Fruit fly (Drosophila melanogaster) S2 (cell line): ENCODE results near the gene CG17660.

Source experiments
- CG8478 ChIP-seq: fragments of >200 bp; optimal IDR thresholded peaks from 2 replicates; lab custom pipeline; 2018
- CTCF ChIP-seq, 2 experiments: fragments of >200 bp; optimal IDR thresholded peaks; 2 replicates each; lab custom pipeline; 2018

dm6 chr2L:1727826-1728619 lies 17.8 kb upstream of the CG17660 start:
- TF ChIP-seq CG8478 (lab: Kevin White, UChicago) (no peak), CTCF (optimal IDR thresholded peaks at IDR 0.05; lab: Kevin White, UChicago) (no peak)
